Worm (Caenorhabditis elegans) whole organism, L3 larva: Measurements from ENCODE around the gene F16H6.7.

Experiments used
- ama-1 ChIP-seq: fragments of 150-350 bp; optimal IDR thresholded peaks from 2 replicates; lab custom pipeline; 2018
- ceh-16 ChIP-seq: sonication (generic microtip); optimal IDR thresholded peaks from 2 replicates; lab custom pipeline; 2017; ENCODE audit warnings: missing biosample characterization, missing genetic modification characterization
- elt-1 ChIP-seq: fragments of 150-350 bp; optimal IDR thresholded peaks from 2 replicates; lab custom pipeline; 2014; ENCODE audit warnings: missing biosample characterization, missing genetic modification characterization
- elt-2 ChIP-seq: sonication (generic microtip); optimal IDR thresholded peaks from 2 replicates; lab custom pipeline; 2016; ENCODE audit warnings: missing genetic modification reagents, mild to moderate bottlenecking, missing genetic modification characterization, missing compliant biosample characterization
- fkh-10 ChIP-seq: sonication (generic microtip); optimal IDR thresholded peaks from 2 replicates; lab custom pipeline; 2017; ENCODE audit warnings: missing biosample characterization, missing genetic modification reagents, missing genetic modification characterization
- lin-15B ChIP-seq: fragments of 150-350 bp; optimal IDR thresholded peaks from 2 replicates; lab custom pipeline; 2014; ENCODE audit warnings: missing biosample characterization, missing genetic modification characterization
- nhr-12 ChIP-seq: fragments of 150-350 bp; optimal IDR thresholded peaks from 2 replicates; lab custom pipeline; 2014; ENCODE audit warnings: missing biosample characterization, missing genetic modification characterization
- nhr-67 ChIP-seq: fragments of 150-350 bp; optimal IDR thresholded peaks from 2 replicates; lab custom pipeline; 2014; ENCODE audit warnings: missing biosample characterization, missing genetic modification characterization
- skn-1 ChIP-seq: fragments of 150-350 bp; optimal IDR thresholded peaks from 2 replicates; lab custom pipeline; 2014; ENCODE audit warnings: missing biosample characterization, missing genetic modification characterization
- unc-62 ChIP-seq: fragments of 150-350 bp; sonication (generic microtip); optimal IDR thresholded peaks from 4 replicates; lab custom pipeline; 2014; ENCODE audit warnings: missing biosample characterization, missing genetic modification reagents, missing genetic modification characterization
- ztf-11 ChIP-seq: fragments of 150-350 bp; optimal IDR thresholded peaks from 2 replicates; lab custom pipeline; 2014; ENCODE audit warnings: missing biosample characterization, missing genetic modification characterization
- ztf-4 ChIP-seq: fragments of 150-350 bp; optimal IDR thresholded peaks from 2 replicates; lab custom pipeline; 2014; ENCODE audit warnings: missing biosample characterization, missing genetic modification characterization

- TF ChIP-seq unc-62 (GFP tag; lab: Kevin White, UChicago) (no peak), nhr-67 (tag; lab: Kevin White, UChicago) (no peak), nhr-12 (tag; lab: Kevin White, UChicago) (no peak), skn-1 (tag; lab: Kevin White, UChicago) (no peak), elt-1 (tag; lab: Kevin White, UChicago) (no peak), ceh-16 (tag; lab: Kevin White, UChicago) (no peak), elt-2 (no peak), ztf-11 (no peak), ztf-4 (tag; lab: Kevin White, UChicago) (no peak), lin-15B (tag; lab: Kevin White, UChicago) (no peak), ama-1 (lab: Kevin White, UChicago) (no peak), fkh-10 (no peak)
Measured at ce11 chrV:18253494-18253893, 44.5 kb upstream of the F16H6.7 start, which contains the start of gene R10E8.2.
